Fruit fly (Drosophila melanogaster): ENCODE results near the gene iPLA2-VIA.
A peak's percentile ranks its signal among the peaks of the same experiment; 100 is the strongest.

The iPLA2-VIA gene

dm6 chr3L:9859624-9860023 lies 4.5 kb downstream of the iPLA2-VIA start, which contains the start of gene CG10809 (continued):
- no peak for TF ChIP-seq Atf6 (GFP tag; IDR thresholded peaks at IDR 0.05)
- peak; percentile 64 for TF ChIP-seq CG8924 (tag; optimal IDR thresholded peaks at IDR 0.05)
- TF ChIP-seq dmrt11E (tag; optimal IDR thresholded peaks at IDR 0.05) = peak; percentile 48
- peak; percentile 37 for TF ChIP-seq CG12155 (GFP tag; optimal IDR thresholded peaks at IDR 0.05)
- no peak for TF ChIP-seq Spps (tag; optimal IDR thresholded peaks at IDR 0.05)
- TF ChIP-seq CG7963 (GFP tag; IDR thresholded peaks at IDR 0.05; ENCODE audit: partially characterized antibody) = peak; percentile 89
- peak; percentile 9 for TF ChIP-seq CG2202 (tag; optimal IDR thresholded peaks at IDR 0.05)
- TF ChIP-seq CG15514 (GFP tag; optimal IDR thresholded peaks at IDR 0.05) = peak; percentile 87
- peak in 1 of 2 experiments; percentile 32 for TF ChIP-seq crp (GFP tag; optimal IDR thresholded peaks at IDR 0.05)
- peak in 1 of 3 experiments; percentile 36 for TF ChIP-seq lola (GFP tag; optimal IDR thresholded peaks at IDR 0.05)
- peak; percentile 93 for TF ChIP-seq CG6791 (GFP tag; IDR thresholded peaks at IDR 0.05; ENCODE audit: partially characterized antibody)
- no peak for TF ChIP-seq Ravus (GFP tag; IDR thresholded peaks at IDR 0.05)
- no peak for TF ChIP-seq CG4282 (GFP tag; optimal IDR thresholded peaks at IDR 0.05)
- TF ChIP-seq Med (GFP tag) = peak; percentile 88
- no peak for TF ChIP-seq disco-r (GFP tag; optimal IDR thresholded peaks at IDR 0.05)
- TF ChIP-seq CG17568 (GFP tag; optimal IDR thresholded peaks at IDR 0.05) = no peak
- peak; percentile 55 for TF ChIP-seq Ets97D (GFP tag; optimal IDR thresholded peaks at IDR 0.05)
- TF ChIP-seq btn (GFP tag; optimal IDR thresholded peaks at IDR 0.05) = no peak
- TF ChIP-seq CG14860 (GFP tag; IDR thresholded peaks at IDR 0.05; ENCODE audit: partially characterized antibody) = peak; percentile 88
- peak; percentile 40 for TF ChIP-seq HmgZ (tag; optimal IDR thresholded peaks at IDR 0.05)
- no peak for TF ChIP-seq E2f1 (GFP tag; IDR thresholded peaks at IDR 0.05)
- TF ChIP-seq jumu (GFP tag; optimal IDR thresholded peaks at IDR 0.05) = peak; percentile 15
- TF ChIP-seq CG2120 (GFP tag; optimal IDR thresholded peaks at IDR 0.05) = peak; percentile 55
- peak in 1 of 2 experiments; percentile 27 for TF ChIP-seq bsh (GFP tag; optimal IDR thresholded peaks at IDR 0.05)
- no peak for TF ChIP-seq cato (GFP tag; optimal IDR thresholded peaks at IDR 0.05; ENCODE audit: borderline replicate concordance)
- TF ChIP-seq CG2116 (GFP tag; optimal IDR thresholded peaks at IDR 0.05) = peak; percentile 85
- TF ChIP-seq fd102C (GFP tag; optimal IDR thresholded peaks at IDR 0.05) = peak; percentile 5
- TF ChIP-seq CG7556 (GFP tag; optimal IDR thresholded peaks at IDR 0.05) = no peak
- no peak for TF ChIP-seq NC2α (GFP tag; optimal IDR thresholded peaks at IDR 0.05)
- 0 out of 2 replicates have a peak, but pooled peaks have one; percentile 13 for TF ChIP-seq CG31441 (GFP tag; IDR thresholded peaks at IDR 0.05)
- TF ChIP-seq sna (GFP tag; IDR thresholded peaks at IDR 0.05; ENCODE audit: partially characterized antibody) = peak; percentile 88
- TF ChIP-seq CkIIα-i1 (GFP tag; IDR thresholded peaks at IDR 0.05) = no peak
- peak; percentile 22 for TF ChIP-seq CG18764 (GFP tag; optimal IDR thresholded peaks at IDR 0.05)
- TF ChIP-seq CG7928 (GFP tag; optimal IDR thresholded peaks at IDR 0.05) = peak; percentile 93
- peak; percentile 33 for TF ChIP-seq Fer3 (tag; optimal IDR thresholded peaks at IDR 0.05)
- no peak for TF ChIP-seq psq (GFP tag; optimal IDR thresholded peaks at IDR 0.05)
- no peak for TF ChIP-seq rib (GFP tag; IDR thresholded peaks at IDR 0.05)
- no peak for TF ChIP-seq prd (optimal IDR thresholded peaks at IDR 0.05)
- peak; percentile 37; the same call in 1 of the 3 replicates for TF ChIP-seq prd (GFP tag; IDR thresholded peaks at IDR 0.05)
- peak; percentile 94 for TF ChIP-seq Scr (GFP tag; IDR thresholded peaks at IDR 0.05; ENCODE audit: partially characterized antibody)
- TF ChIP-seq CG8290 (GFP tag; optimal IDR thresholded peaks at IDR 0.05) = peak; percentile 34
- no peak for TF ChIP-seq CG8290 (tag; optimal IDR thresholded peaks at IDR 0.05)
- TF ChIP-seq dpn (GFP tag; optimal IDR thresholded peaks at IDR 0.05) = peak in 1 of 2 experiments; percentile 44
- TF ChIP-seq CG12942 (GFP tag; optimal IDR thresholded peaks at IDR 0.05) = peak; percentile 23
- peak; percentile 94 for TF ChIP-seq Opbp (GFP tag; IDR thresholded peaks at IDR 0.05; ENCODE audit: partially characterized antibody)
- TF ChIP-seq CG16815 (GFP tag; optimal IDR thresholded peaks at IDR 0.05) = no peak
- TF ChIP-seq Hr3 (GFP tag; optimal IDR thresholded peaks at IDR 0.05) = peak; percentile 11
- TF ChIP-seq tna (GFP tag; IDR thresholded peaks at IDR 0.05; ENCODE audit: partially characterized antibody) = peak; percentile 89
- peak; percentile 21 for TF ChIP-seq Chrac-16 (GFP tag; optimal IDR thresholded peaks at IDR 0.05)

All from whole organism, embryonic.